Fruit fly (Drosophila melanogaster): Measurements from ENCODE around the gene CG32240.

- TF ChIP-seq CG15336 (GFP tag; IDR thresholded peaks at IDR 0.05) (0 out of 2 replicates have a peak, but pooled peaks have one; percentile 14), OdsH (GFP tag; optimal IDR thresholded peaks at IDR 0.05) (no peak), CG6163 (GFP tag; IDR thresholded peaks at IDR 0.05) (peak; percentile 16; the same call in 1 of the 3 replicates), CG8319 (GFP tag; optimal IDR thresholded peaks at IDR 0.05) (no peak), acj6 (GFP tag; optimal IDR thresholded peaks at IDR 0.05) (no peak), Hr39 (GFP tag; optimal IDR thresholded peaks at IDR 0.05) (no peak), CG3919 (GFP tag; optimal IDR thresholded peaks at IDR 0.05) (no peak), spab (GFP tag; optimal IDR thresholded peaks at IDR 0.05) (no peak), topi (GFP tag; optimal IDR thresholded peaks at IDR 0.05) (no peak), CG11294 (GFP tag; IDR thresholded peaks at IDR 0.05) (0 out of 2 replicates have a peak, but pooled peaks have one; percentile 7), ss (GFP tag; optimal IDR thresholded peaks at IDR 0.05) (no peak), CG34406 (GFP tag; optimal IDR thresholded peaks at IDR 0.05) (no peak), CG6276 (GFP tag; optimal IDR thresholded peaks at IDR 0.05) (no peak)
Observed at dm6 chr3L:4375675-4376366, 5.6 kb downstream of the CG32240 start.
